Worm (Caenorhabditis elegans): ENCODE measurements around the gene srh-295.
"Not testable (repeated sequence)": the region's sequence is repeated elsewhere in the genome, so short reads cannot be mapped to it uniquely, and the experiment has no call there.

The srh-295 gene

DNA sequence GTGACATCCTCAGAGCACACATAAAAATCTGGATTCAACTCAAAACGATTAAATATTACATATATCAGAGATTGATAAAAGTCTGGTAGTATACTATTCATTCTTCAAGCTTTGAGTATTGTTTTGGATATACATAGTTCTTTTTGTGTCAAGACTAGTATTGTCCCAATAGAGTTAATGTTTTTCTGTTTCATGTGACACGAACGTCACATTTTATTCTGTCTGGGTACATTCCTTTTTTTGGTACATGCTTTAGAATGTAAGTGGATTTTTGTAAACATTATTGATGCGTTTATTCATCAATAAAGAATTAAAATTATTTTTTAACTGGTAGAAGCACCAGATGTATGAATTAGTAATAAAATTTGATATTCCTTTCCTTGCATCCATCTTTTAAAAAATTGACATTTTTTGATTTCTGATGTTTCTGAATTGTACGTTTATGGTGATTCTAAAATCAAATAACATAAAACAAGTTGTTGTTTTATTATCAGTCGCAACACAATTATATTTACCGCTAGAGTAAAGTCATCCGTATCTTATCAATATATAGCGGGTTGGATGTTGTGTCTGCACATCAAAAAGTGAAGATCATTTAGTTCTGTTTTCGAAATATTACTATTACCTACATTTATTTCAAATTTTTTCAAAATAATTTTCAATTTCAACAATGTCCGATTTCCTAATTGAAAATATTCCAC, 14.4 kb upstream of the srh-295 start, which contains the start of the genes srt-22 and nhr-246:
Gene srt-22 (minus strand): TSS at position 101 of the 701 bp plus-strand sequence.
Gene nhr-246 (plus strand): TSS at position 651 of the 701 bp plus-strand sequence.
- TF ChIP-seq bed-3 (GFP tag; optimal IDR thresholded peaks at IDR 0.05): no peak
- no peak for TF ChIP-seq nhr-76 (tag; optimal IDR thresholded peaks at IDR 0.05)
- TF ChIP-seq lin-13 (tag; optimal IDR thresholded peaks at IDR 0.05): no peak
- no peak for TF ChIP-seq hlh-1 (tag; optimal IDR thresholded peaks at IDR 0.05)
- no peak for TF ChIP-seq elt-1 (tag; optimal IDR thresholded peaks at IDR 0.05; ENCODE audit: borderline replicate concordance, insufficient read depth)
- TF ChIP-seq ceh-39 (tag; optimal IDR thresholded peaks at IDR 0.05): no peak
- TF ChIP-seq snpc-4 (tag; optimal IDR thresholded peaks at IDR 0.05): no peak

DNA sequence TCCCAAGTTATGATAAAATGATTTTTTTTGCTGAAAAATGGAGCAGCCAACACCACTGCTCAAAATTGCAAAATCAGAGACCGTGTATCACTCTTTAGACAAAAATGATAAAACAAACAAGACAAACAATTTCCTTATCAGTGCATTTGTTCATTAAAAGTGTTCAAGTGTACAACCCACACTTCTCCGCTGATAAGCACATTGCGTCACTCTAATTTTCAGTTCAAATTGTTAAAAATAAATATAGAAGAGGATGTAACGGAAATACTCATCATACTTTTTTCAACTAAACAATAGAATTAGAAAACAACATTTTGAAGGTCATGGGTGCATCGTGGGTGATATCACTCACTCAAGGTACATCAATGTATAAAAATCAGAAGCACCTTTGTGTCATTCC, 11.8 kb upstream of the srh-295 start, which contains the start of gene nhr-291:
Gene nhr-291 (plus strand): TSS at position 324 of the 400 bp plus-strand sequence.
- no peak for TF ChIP-seq unc-62 (GFP tag; optimal IDR thresholded peaks at IDR 0.05)
- no peak for TF ChIP-seq lin-13 (tag; optimal IDR thresholded peaks at IDR 0.05)
- TF ChIP-seq ceh-43 (GFP tag; optimal IDR thresholded peaks at IDR 0.05): no peak

ce11 chrV:15322653-15323052, 7.8 kb upstream of the srh-295 start, which contains the start of gene nhr-247:
Gene nhr-247, plus strand, starts transcription at chrV:15322982.
- not testable (repeated sequence) for TF ChIP-seq unc-62, ham-2, lin-32 (GFP tag; optimal IDR thresholded peaks at IDR 0.05)

DNA sequence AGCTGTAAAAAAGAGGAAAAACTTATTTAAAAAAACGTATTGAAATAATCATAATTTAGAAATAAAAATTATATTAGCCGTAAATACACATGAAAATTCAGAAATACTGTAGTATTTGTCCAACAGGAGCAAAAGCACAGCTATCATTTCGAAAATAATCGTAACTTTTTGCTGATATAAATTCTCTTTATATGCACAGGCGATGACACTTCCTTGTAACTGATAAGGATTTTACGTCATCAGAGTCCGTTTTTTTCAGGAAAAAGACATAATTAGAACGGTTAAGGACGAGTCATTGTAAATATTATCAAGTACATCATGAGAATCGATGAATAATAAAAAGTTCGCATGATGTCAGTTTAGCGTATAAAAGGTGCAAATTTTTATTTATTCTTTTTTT, 7.0 kb upstream of the srh-295 start:
- no peak for TF ChIP-seq lin-13 (tag; optimal IDR thresholded peaks at IDR 0.05)
- TF ChIP-seq nhr-28 (tag; optimal IDR thresholded peaks at IDR 0.05): no peak
- TF ChIP-seq mab-5 (tag; optimal IDR thresholded peaks at IDR 0.05): no peak
- no peak for TF ChIP-seq tbx-8 (GFP tag; optimal IDR thresholded peaks at IDR 0.05)
- no peak for TF ChIP-seq hlh-1 (tag; optimal IDR thresholded peaks at IDR 0.05)
- no peak for TF ChIP-seq ceh-83 (GFP tag; optimal IDR thresholded peaks at IDR 0.05)
- no peak for TF ChIP-seq nhr-76 (tag; optimal IDR thresholded peaks at IDR 0.05)
- no peak for TF ChIP-seq unc-39 (tag; optimal IDR thresholded peaks at IDR 0.05)
- TF ChIP-seq ceh-39 (tag; optimal IDR thresholded peaks at IDR 0.05): no peak
- no peak for TF ChIP-seq mls-2 (tag; optimal IDR thresholded peaks at IDR 0.05)
- TF ChIP-seq unc-62 (GFP tag; optimal IDR thresholded peaks at IDR 0.05): no peak
- no peak for TF ChIP-seq bed-3 (GFP tag; optimal IDR thresholded peaks at IDR 0.05)
- TF ChIP-seq ham-2 (GFP tag; optimal IDR thresholded peaks at IDR 0.05): no peak
- TF ChIP-seq sptf-1 (tag; optimal IDR thresholded peaks at IDR 0.05): no peak

- TF ChIP-seq elt-3 (tag; optimal IDR thresholded peaks at IDR 0.05): no peak
- TF ChIP-seq blmp-1 (tag; optimal IDR thresholded peaks at IDR 0.05): no peak
- TF ChIP-seq unc-62 (GFP tag; optimal IDR thresholded peaks at IDR 0.05): no peak
- no peak for TF ChIP-seq ham-2 (GFP tag; optimal IDR thresholded peaks at IDR 0.05)
- TF ChIP-seq ces-1 (GFP tag; optimal IDR thresholded peaks at IDR 0.05): no peak
- TF ChIP-seq ceh-43 (GFP tag; optimal IDR thresholded peaks at IDR 0.05): no peak
- TF ChIP-seq unc-39 (tag; optimal IDR thresholded peaks at IDR 0.05): no peak
- TF ChIP-seq nhr-76 (tag; optimal IDR thresholded peaks at IDR 0.05): no peak
- TF ChIP-seq mab-5 (tag; optimal IDR thresholded peaks at IDR 0.05): no peak
- no peak for TF ChIP-seq hlh-1 (tag; optimal IDR thresholded peaks at IDR 0.05)
- no peak for TF ChIP-seq drap-1 (GFP tag; optimal IDR thresholded peaks at IDR 0.05)
These were observed 2.5 kb upstream of the srh-295 start, which contains the start of gene ZK1037.6 for ce11 chrV:15327745-15328447. Gene ZK1037.6, minus strand, starts transcription at chrV:15327795.

ce11 chrV:15332851-15333250, 2.4 kb downstream of the srh-295 start, which contains the start of gene srw-113:
Gene srw-113, plus strand, starts transcription at chrV:15333151.
- TF ChIP-seq lsy-2 (tag; optimal IDR thresholded peaks at IDR 0.05) (no peak), nhr-28 (tag; optimal IDR thresholded peaks at IDR 0.05) (no peak), nhr-76 (tag; optimal IDR thresholded peaks at IDR 0.05) (no peak), hlh-1 (tag; optimal IDR thresholded peaks at IDR 0.05) (no peak)

- no peak for TF ChIP-seq ham-2 (GFP tag; optimal IDR thresholded peaks at IDR 0.05)
- TF ChIP-seq drap-1 (GFP tag; optimal IDR thresholded peaks at IDR 0.05): no peak
- TF ChIP-seq ztf-11 (tag; optimal IDR thresholded peaks at IDR 0.05): no peak
These were observed 7.0 kb downstream of the srh-295 start, which contains the start of gene wrt-7 for ce11 chrV:15337405-15337804. Gene wrt-7, minus strand, starts transcription at chrV:15337505.

Measured in whole organism, mixed stage, embryonic.